Fruit fly (Drosophila melanogaster) whole organism, embryonic: Measurements from ENCODE around the gene Mst89B.

Source experiments
- Aef1 ChIP-seq: fragments of 200-800 bp; sonication (Bioruptor generic); IDR thresholded peaks from 3 replicates; pipeline ENCODE4 v1.3.6; 2022; ENCODE audit warnings: missing biosample characterization, missing genetic modification characterization
- Atf-2 ChIP-seq: fragments of 200-800 bp; sonication (Bioruptor generic); optimal IDR thresholded peaks from 2 replicates; lab custom pipeline; 2016; ENCODE audit warnings: missing biosample characterization, missing genetic modification characterization
- CG10654 ChIP-seq: fragments of 200-800 bp; sonication (Bioruptor generic); optimal IDR thresholded peaks from 2 replicates; lab custom pipeline; 2016; ENCODE audit warnings: missing biosample characterization, missing genetic modification characterization
- CG10979 ChIP-seq: fragments of 200-800 bp; sonication (Bioruptor generic); optimal IDR thresholded peaks from 2 replicates; lab custom pipeline; 2018; ENCODE audit warnings: missing biosample characterization, mild to moderate bottlenecking, missing genetic modification characterization, moderate library complexity
- CG12071 ChIP-seq: fragments of 200-800 bp; sonication (Bioruptor generic); optimal IDR thresholded peaks from 3 replicates; lab custom pipeline; 2018; ENCODE audit warnings: missing biosample characterization, mild to moderate bottlenecking, missing genetic modification characterization
- CG13775 ChIP-seq: fragments of 200-800 bp; sonication (Bioruptor generic); optimal IDR thresholded peaks from 3 replicates; lab custom pipeline; 2017; ENCODE audit warnings: missing biosample characterization, mild to moderate bottlenecking, missing genetic modification characterization
- CG1529 ChIP-seq: fragments of 200-800 bp; sonication (Bioruptor generic); optimal IDR thresholded peaks from 3 replicates; lab custom pipeline; 2018; ENCODE audit warnings: missing biosample characterization, missing genetic modification characterization
- CG17612 ChIP-seq: fragments of 200-800 bp; sonication (Bioruptor generic); IDR thresholded peaks from 2 replicates; pipeline ENCODE4 v1.3.6; 2022; ENCODE audit warnings: missing biosample characterization, missing genetic modification characterization
- CG17802 ChIP-seq: fragments of 200-800 bp; sonication (Bioruptor generic); optimal IDR thresholded peaks from 2 replicates; lab custom pipeline; 2018; ENCODE audit warnings: missing biosample characterization, mild to moderate bottlenecking, missing genetic modification characterization, moderate library complexity
- CG2120 ChIP-seq: fragments of 200-800 bp; sonication (Bioruptor generic); optimal IDR thresholded peaks from 3 replicates; lab custom pipeline; 2016; ENCODE audit warnings: missing biosample characterization, missing genetic modification characterization
- CG2889 ChIP-seq: fragments of 200-800 bp; sonication (Bioruptor generic); IDR thresholded peaks from 3 replicates; pipeline ENCODE4 v1.3.6; 2022; ENCODE audit warnings: missing biosample characterization, missing genetic modification characterization
- CG31224 ChIP-seq: fragments of 200-800 bp; sonication (Bioruptor generic); IDR thresholded peaks from 2 replicates; pipeline ENCODE4 v1.3.6; 2022; ENCODE audit warnings: missing biosample characterization, missing genetic modification characterization
- CG34224 ChIP-seq: fragments of 200-800 bp; sonication (Bioruptor generic); IDR thresholded peaks from 3 replicates; pipeline ENCODE4 v1.3.6; 2022; ENCODE audit warnings: missing biosample characterization, missing genetic modification characterization; ENCODE audit not compliant: partially characterized antibody
- CG4854 ChIP-seq: fragments of 200-800 bp; sonication (Bioruptor generic); optimal IDR thresholded peaks from 2 replicates; lab custom pipeline; 2016; ENCODE audit warnings: missing biosample characterization, missing genetic modification characterization, inconsistent platforms
- CG6254 ChIP-seq: fragments of 200-800 bp; sonication (Bioruptor generic); optimal IDR thresholded peaks from 3 replicates; lab custom pipeline; 2017; ENCODE audit warnings: mild to moderate bottlenecking, missing biosample characterization, missing genetic modification reagents, missing genetic modification characterization
- CG6654 ChIP-seq: fragments of 200-800 bp; sonication (Bioruptor generic); optimal IDR thresholded peaks from 2 replicates; lab custom pipeline; 2017; ENCODE audit warnings: missing biosample characterization, mild to moderate bottlenecking, missing genetic modification characterization
- CG6765 ChIP-seq: fragments of 200-800 bp; sonication (Bioruptor generic); optimal IDR thresholded peaks from 3 replicates; lab custom pipeline; 2017; ENCODE audit warnings: missing biosample characterization, mild to moderate bottlenecking, missing genetic modification characterization
- CG7839 ChIP-seq: fragments of 200-800 bp; sonication (Bioruptor generic); optimal IDR thresholded peaks from 3 replicates; lab custom pipeline; 2018; ENCODE audit warnings: missing biosample characterization, mild to moderate bottlenecking, missing genetic modification characterization, moderate library complexity
- CG9437 ChIP-seq: fragments of 200-800 bp; sonication (Bioruptor generic); optimal IDR thresholded peaks from 2 replicates; lab custom pipeline; 2018; ENCODE audit warnings: missing biosample characterization, mild to moderate bottlenecking, missing genetic modification characterization
- CG9727 ChIP-seq: fragments of 200-800 bp; sonication (Bioruptor generic); optimal IDR thresholded peaks from 3 replicates; lab custom pipeline; 2017; ENCODE audit warnings: missing biosample characterization, mild to moderate bottlenecking, missing genetic modification characterization
- CHES-1-like ChIP-seq: fragments of 200-800 bp; sonication (Bioruptor generic); optimal IDR thresholded peaks from 2 replicates; lab custom pipeline; 2016; ENCODE audit warnings: missing biosample characterization, missing genetic modification characterization
- Camta ChIP-seq: fragments of 200-800 bp; sonication (Bioruptor generic); optimal IDR thresholded peaks from 2 replicates; lab custom pipeline; 2016; ENCODE audit warnings: missing biosample characterization, missing genetic modification characterization
- D19A ChIP-seq: fragments of 200-800 bp; optimal IDR thresholded peaks from 3 replicates; lab custom pipeline; 2019; ENCODE audit warnings: missing biosample characterization, mild to moderate bottlenecking, missing genetic modification characterization, moderate library complexity
- Hr39 ChIP-seq: fragments of >200 bp; optimal IDR thresholded peaks from 2 replicates; lab custom pipeline; 2017
- Pdp1 ChIP-seq, 2 experiments: fragments of 200-800 bp; sonication (Bioruptor generic); optimal IDR thresholded peaks; 3 replicates each; lab custom pipeline; 2016; ENCODE audit warnings: missing biosample characterization in 2 of 2, missing genetic modification characterization in 2 of 2, mild to moderate bottlenecking in 1 of 2, moderate library complexity in 1 of 2
- Rx ChIP-seq: fragments of 200-800 bp; sonication (Bioruptor generic); IDR thresholded peaks from 2 replicates; pipeline ENCODE4 v1.3.6; 2022; ENCODE audit warnings: missing biosample characterization, missing genetic modification characterization
- Scr ChIP-seq: fragments of 200-800 bp; sonication (Bioruptor generic); IDR thresholded peaks from 2 replicates; pipeline ENCODE4 v1.3.6; 2022; ENCODE audit warnings: missing biosample characterization, missing genetic modification characterization; ENCODE audit not compliant: partially characterized antibody
- Spps ChIP-seq: fragments of 200-800 bp; sonication (Bioruptor generic); optimal IDR thresholded peaks from 2 replicates; lab custom pipeline; 2018; ENCODE audit warnings: missing biosample characterization, mild to moderate bottlenecking, missing genetic modification characterization
- Stat92E ChIP-seq, 3 experiments: fragments of >200 bp in 2 of 3; fragments of 200-800 bp in 1 of 3; sonication (Bioruptor generic) in 1 of 3; optimal IDR thresholded peaks; 2 replicates each; lab custom pipeline; 2017 to 2019; ENCODE audit warnings: missing biosample characterization in 3 of 3, missing genetic modification characterization in 3 of 3, mild to moderate bottlenecking in 1 of 3, moderate library complexity in 1 of 3
- ash1 ChIP-seq: fragments of 200-800 bp; sonication (Bioruptor generic); optimal IDR thresholded peaks from 2 replicates; lab custom pipeline; 2018; ENCODE audit warnings: missing biosample characterization, mild to moderate bottlenecking, missing genetic modification characterization
- az2 ChIP-seq: fragments of 200-800 bp; sonication (Bioruptor generic); optimal IDR thresholded peaks from 3 replicates; lab custom pipeline; 2016; ENCODE audit warnings: missing biosample characterization, missing genetic modification characterization
- corto ChIP-seq: fragments of 200-800 bp; sonication (Bioruptor generic); optimal IDR thresholded peaks from 2 replicates; lab custom pipeline; 2016; ENCODE audit warnings: missing biosample characterization, mild to moderate bottlenecking, missing genetic modification characterization, moderate library complexity
- da ChIP-seq: fragments of 200-800 bp; sonication (Bioruptor generic); optimal IDR thresholded peaks from 2 replicates; lab custom pipeline; 2016; ENCODE audit warnings: missing biosample characterization, missing genetic modification characterization
- dmrt99B ChIP-seq: fragments of 200-800 bp; sonication (Bioruptor generic); optimal IDR thresholded peaks from 2 replicates; lab custom pipeline; 2018; ENCODE audit warnings: missing biosample characterization, mild to moderate bottlenecking, missing genetic modification characterization, moderate library complexity
- en ChIP-seq: fragments of 200-800 bp; sonication (Bioruptor generic); optimal IDR thresholded peaks from 2 replicates; lab custom pipeline; 2016; ENCODE audit warnings: missing biosample characterization, missing genetic modification characterization
- eyg ChIP-seq: fragments of 200-800 bp; sonication (Bioruptor generic); optimal IDR thresholded peaks from 3 replicates; lab custom pipeline; 2016; ENCODE audit warnings: missing biosample characterization, missing genetic modification characterization
- gem ChIP-seq: fragments of 200-800 bp; sonication (Bioruptor generic); optimal IDR thresholded peaks from 2 replicates; lab custom pipeline; 2019; ENCODE audit warnings: missing biosample characterization, mild to moderate bottlenecking, missing genetic modification characterization, moderate library complexity
- gro ChIP-seq: fragments of 200-800 bp; sonication (Bioruptor generic); optimal IDR thresholded peaks from 2 replicates; lab custom pipeline; 2016; ENCODE audit warnings: missing biosample characterization, missing genetic modification characterization
- pum ChIP-seq: fragments of 200-800 bp; sonication (Bioruptor generic); optimal IDR thresholded peaks from 2 replicates; lab custom pipeline; 2016; ENCODE audit warnings: missing biosample characterization, missing genetic modification characterization
- repo ChIP-seq: fragments of 200-800 bp; sonication (Bioruptor generic); optimal IDR thresholded peaks from 2 replicates; lab custom pipeline; 2016; ENCODE audit warnings: missing biosample characterization, missing genetic modification characterization
- row ChIP-seq: fragments of 200-800 bp; sonication (Bioruptor generic); IDR thresholded peaks from 3 replicates; pipeline ENCODE4 v1.3.6; 2022; ENCODE audit warnings: missing biosample characterization, missing genetic modification characterization
- sc ChIP-seq, 3 experiments: fragments of >200 bp in 2 of 3; fragments of 200-800 bp in 1 of 3; sonication (Bioruptor generic) in 1 of 3; optimal IDR thresholded peaks; 2 replicates in 2 of 3; 3 replicates in 1 of 3; lab custom pipeline; 2017; ENCODE audit warnings: mild to moderate bottlenecking in 1 of 3, missing biosample characterization in 1 of 3, missing genetic modification characterization in 1 of 3, missing genetic modification reagents in 1 of 3
- schlank ChIP-seq: fragments of 200-800 bp; sonication (Bioruptor generic); optimal IDR thresholded peaks from 2 replicates; lab custom pipeline; 2018; ENCODE audit warnings: missing biosample characterization, mild to moderate bottlenecking, missing genetic modification characterization
- sisA ChIP-seq: fragments of 200-800 bp; sonication (Bioruptor generic); IDR thresholded peaks from 2 replicates; pipeline ENCODE4 v1.3.6; 2022; ENCODE audit warnings: missing biosample characterization, missing genetic modification characterization
- ttk ChIP-seq: fragments of 200-800 bp; sonication (Bioruptor generic); IDR thresholded peaks from 2 replicates; pipeline ENCODE4 v2.1.2; 2022; ENCODE audit warnings: missing biosample characterization, missing genetic modification characterization
- unpg ChIP-seq: fragments of 200-800 bp; sonication (Bioruptor generic); optimal IDR thresholded peaks from 3 replicates; lab custom pipeline; 2018; ENCODE audit warnings: missing biosample characterization, mild to moderate bottlenecking, missing genetic modification characterization, moderate library complexity
- wor ChIP-seq: fragments of 200-800 bp; sonication (Bioruptor generic); IDR thresholded peaks from 2 replicates; pipeline ENCODE4 v1.3.6; 2022; ENCODE audit warnings: missing biosample characterization, missing genetic modification characterization
- zf30C ChIP-seq: fragments of 200-800 bp; sonication (Bioruptor generic); optimal IDR thresholded peaks from 3 replicates; lab custom pipeline; 2018; ENCODE audit warnings: missing biosample characterization, mild to moderate bottlenecking, missing genetic modification characterization

The Mst89B gene

dm6 chr3R:16241102-16241779 lies 25.6 kb upstream of the Mst89B start (continued):
- peak; percentile 54 for TF ChIP-seq zf30C (GFP tag; lab: Kevin White, UChicago)

dm6 chr3R:16241822-16242221 lies 25.0 kb upstream of the Mst89B start:
- TF ChIP-seq Stat92E (GFP tag; optimal IDR thresholded peaks at IDR 0.05; lab: Kevin White, UChicago) (no peak), CG34224 (GFP tag; lab: Robert Waterston, UW) (no peak), CG6765 (GFP tag; lab: Kevin White, UChicago) (no peak), row (GFP tag; lab: Robert Waterston, UW) (no peak), ash1 (GFP tag; lab: Kevin White, UChicago) (no peak), CG12071 (no peak), CG10979 (no peak), Atf-2 (no peak), CG4854 (GFP tag; lab: Kevin White, UChicago) (no peak), D19A (tag; lab: Kevin White, UChicago) (no peak), CG6654 (no peak), CG31224 (no peak), CG2889 (GFP tag; lab: Robert Waterston, UW) (no peak), CG17802 (no peak), Camta (no peak), CG2120 (GFP tag; lab: Kevin White, UChicago) (no peak), CG6254 (GFP tag; lab: Kevin White, UChicago) (no peak), CG13775 (GFP tag; lab: Kevin White, UChicago) (peak; percentile 41), eyg (GFP tag; lab: Kevin White, UChicago) (no peak), Aef1 (GFP tag; lab: Robert Waterston, UW) (no peak), Pdp1 (GFP tag; optimal IDR thresholded peaks at IDR 0.05; lab: Kevin White, UChicago) (no peak), CG7839 (tag; lab: Kevin White, UChicago) (peak; percentile 49), wor (GFP tag; lab: Robert Waterston, UW) (no peak), repo (GFP tag; lab: Kevin White, UChicago) (no peak), dmrt99B (tag; lab: Kevin White, UChicago) (peak; percentile 3), Scr (GFP tag; lab: Robert Waterston, UW) (no peak), pum (GFP tag; lab: Kevin White, UChicago) (no peak), unpg (no peak), CG10654 (GFP tag; lab: Kevin White, UChicago) (no peak), da (GFP tag; lab: Kevin White, UChicago) (no peak), sc (optimal IDR thresholded peaks at IDR 0.05; lab: Kevin White, UChicago) (no peak), sc (GFP tag; optimal IDR thresholded peaks at IDR 0.05; lab: Kevin White, UChicago) (no peak), schlank (tag; lab: Kevin White, UChicago) (no peak), gem (peak; percentile 33), CG1529 (no peak), Rx (no peak), CG9437 (GFP tag; lab: Kevin White, UChicago) (peak; percentile 68), CG17612 (GFP tag; lab: Robert Waterston, UW) (no peak), corto (no peak), CG9727 (peak; percentile 51), az2 (no peak), sisA (GFP tag; lab: Robert Waterston, UW) (no peak), gro (GFP tag; lab: Kevin White, UChicago) (no peak), en (GFP tag; lab: Kevin White, UChicago) (no peak), Hr39 (lab: Kevin White, UChicago) (no peak), CHES-1-like (GFP tag; lab: Kevin White, UChicago) (no peak), Spps (tag; lab: Kevin White, UChicago) (no peak), ttk (GFP tag; lab: Robert Waterston, UW) (no peak)
